Worm (Caenorhabditis elegans) whole organism, late embryonic: ENCODE data around the gene Y44A6C.2.

Experiments
- T23F11.4 ChIP-seq: fragments of 200-800 bp; sonication (Bioruptor generic); optimal IDR thresholded peaks from 2 replicates; lab custom pipeline; 2018; ENCODE audit warnings: mild to moderate bottlenecking, missing genetic modification characterization, missing compliant biosample characterization
- ceh-2 ChIP-seq: sonication (generic microtip); optimal IDR thresholded peaks from 2 replicates; lab custom pipeline; 2016; ENCODE audit warnings: missing genotype, missing genetic modification characterization, missing compliant biosample characterization
- ceh-9 ChIP-seq: sonication (generic microtip); optimal IDR thresholded peaks from 2 replicates; lab custom pipeline; 2016; ENCODE audit warnings: mild to moderate bottlenecking, missing genetic modification characterization, inconsistent platforms, missing compliant biosample characterization
- hlh-6 ChIP-seq: sonication (generic microtip); optimal IDR thresholded peaks from 2 replicates; lab custom pipeline; 2016; ENCODE audit warnings: missing genotype, missing genetic modification characterization, missing compliant biosample characterization
- pha-4 ChIP-seq: fragments of 150-350 bp; optimal IDR thresholded peaks from 2 replicates; lab custom pipeline; 2018; ENCODE audit warnings: missing biosample characterization, missing genetic modification reagents, missing genetic modification characterization
- pqm-1 ChIP-seq: sonication (generic microtip); optimal IDR thresholded peaks from 2 replicates; lab custom pipeline; 2016; ENCODE audit warnings: missing genetic modification characterization, missing compliant biosample characterization
- sox-2 ChIP-seq: fragments of 200-800 bp; sonication (Bioruptor generic); IDR thresholded peaks from 2 replicates; pipeline ENCODE4 v1.3.6; 2022; ENCODE audit warnings: missing genetic modification reagents, missing genetic modification characterization, missing compliant biosample characterization
- tbx-2 ChIP-seq: sonication (generic microtip); optimal IDR thresholded peaks from 2 replicates; lab custom pipeline; 2016; ENCODE audit warnings: missing genetic modification characterization, missing compliant biosample characterization

DNA sequence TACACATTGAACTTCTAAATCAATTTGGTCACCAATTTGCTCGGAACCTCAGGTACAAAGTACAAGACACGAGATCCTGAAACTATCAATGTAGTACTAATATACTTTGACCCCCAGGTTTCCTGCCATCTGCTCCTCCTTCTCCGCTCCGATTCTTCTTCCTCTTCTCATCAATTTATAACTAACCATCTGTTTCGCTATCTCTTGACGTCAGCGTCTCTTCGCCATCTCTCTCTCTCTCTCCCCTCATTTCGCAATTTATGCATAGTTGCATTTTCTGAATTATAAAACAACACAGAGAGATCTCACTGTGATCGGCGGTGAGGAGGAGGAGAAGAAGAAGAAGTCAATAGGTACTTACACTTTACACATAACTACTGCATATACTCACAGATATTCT, 10.3 kb upstream of the Y44A6C.2 start:
- TF ChIP-seq T23F11.4 (no peak), tbx-2 (tag; lab: Kevin White, UChicago) (peak; percentile 28), ceh-9 (tag; lab: Kevin White, UChicago) (no peak), sox-2 (GFP tag; lab: Robert Waterston, UW) (no peak), pha-4 (tag; lab: Kevin White, UChicago) (no peak), pqm-1 (tag; lab: Kevin White, UChicago) (no peak), ceh-2 (tag; lab: Kevin White, UChicago) (no peak), hlh-6 (tag; lab: Kevin White, UChicago) (no peak)
